Fruit fly (Drosophila melanogaster) whole organism, wandering third instar larva: Measurements from ENCODE around the gene Reck.
A peak's percentile ranks its signal among the peaks of the same experiment; 100 is the strongest.

Experiments
- CG9705 ChIP-seq: fragments of 200-800 bp; sonication (Bioruptor generic); optimal IDR thresholded peaks from 2 replicates; lab custom pipeline; 2018; ENCODE audit warnings: missing biosample characterization, mild to moderate bottlenecking, missing genetic modification characterization
- Hr78 ChIP-seq: fragments of >200 bp; optimal IDR thresholded peaks from 2 replicates; lab custom pipeline; 2017; ENCODE audit warnings: missing biosample characterization, missing genetic modification characterization
- Mio ChIP-seq: sonication (Bioruptor generic); optimal IDR thresholded peaks from 2 replicates; lab custom pipeline; 2016; ENCODE audit warnings: missing biosample characterization, missing genetic modification characterization
- Sp1 ChIP-seq: fragments of 200-800 bp; sonication (Bioruptor generic); optimal IDR thresholded peaks from 3 replicates; lab custom pipeline; 2019; ENCODE audit warnings: missing biosample characterization, mild to moderate bottlenecking, missing genetic modification characterization, moderate library complexity
- br ChIP-seq: fragments of 200-800 bp; sonication (Bioruptor generic); optimal IDR thresholded peaks from 2 replicates; lab custom pipeline; 2016; ENCODE audit warnings: missing biosample characterization, missing genetic modification characterization
- dmrt93B ChIP-seq: fragments of 200-800 bp; sonication (Bioruptor generic); optimal IDR thresholded peaks from 2 replicates; lab custom pipeline; 2018; ENCODE audit warnings: missing biosample characterization, mild to moderate bottlenecking, missing genetic modification characterization
- dsf ChIP-seq: sonication (Bioruptor generic); optimal IDR thresholded peaks from 2 replicates; lab custom pipeline; 2016; ENCODE audit warnings: missing biosample characterization, missing genetic modification characterization, borderline replicate concordance
- ey ChIP-seq: fragments of 200-800 bp; sonication (Bioruptor generic); optimal IDR thresholded peaks from 2 replicates; lab custom pipeline; 2016; ENCODE audit warnings: missing biosample characterization, missing genetic modification characterization
- psq ChIP-seq: fragments of 200-800 bp; sonication (Bioruptor generic); optimal IDR thresholded peaks from 3 replicates; lab custom pipeline; 2017; ENCODE audit warnings: missing biosample characterization, mild to moderate bottlenecking, missing genetic modification characterization, moderate library complexity
- rgr ChIP-seq: fragments of 200-800 bp; sonication (Bioruptor generic); optimal IDR thresholded peaks from 3 replicates; lab custom pipeline; 2016; ENCODE audit warnings: missing biosample characterization, mild to moderate bottlenecking, missing genetic modification characterization
- tai ChIP-seq: sonication (Bioruptor generic); optimal IDR thresholded peaks from 2 replicates; lab custom pipeline; 2016; ENCODE audit warnings: missing biosample characterization, missing genetic modification characterization

- no peak for TF ChIP-seq CG9705
- TF ChIP-seq dmrt93B (GFP tag; lab: Kevin White, UChicago), result no peak
- no peak for TF ChIP-seq psq (GFP tag; lab: Kevin White, UChicago)
- TF ChIP-seq dsf (GFP tag; lab: Kevin White, UChicago), result no peak
- no peak for TF ChIP-seq Sp1 (GFP tag; lab: Kevin White, UChicago)
- no peak for TF ChIP-seq br (GFP tag; lab: Kevin White, UChicago)
- no peak for TF ChIP-seq rgr (GFP tag; lab: Kevin White, UChicago)
- no peak for TF ChIP-seq Hr78 (GFP tag; lab: Kevin White, UChicago)
- no peak for TF ChIP-seq tai
- TF ChIP-seq ey (GFP tag; lab: Kevin White, UChicago), result peak; percentile 13
- no peak for TF ChIP-seq Mio (GFP tag; lab: Kevin White, UChicago)
Measured at dm6 chr3L:14984521-14985150, 29.2 kb downstream of the Reck start, which contains the start of gene mnd.
